Fruit fly (Drosophila melanogaster) whole organism, embryonic: ENCODE results near the gene Cht2.

Source experiments
- B-H2 ChIP-seq: fragments of 200-800 bp; sonication (Bioruptor generic); optimal IDR thresholded peaks from 2 replicates; lab custom pipeline; 2018; ENCODE audit warnings: missing biosample characterization, mild to moderate bottlenecking, missing genetic modification characterization
- Bdp1 ChIP-seq: fragments of 200-800 bp; sonication (Bioruptor generic); optimal IDR thresholded peaks from 3 replicates; lab custom pipeline; 2016; ENCODE audit warnings: missing biosample characterization, missing genetic modification characterization
- BtbVII ChIP-seq: fragments of 200-800 bp; sonication (Bioruptor generic); optimal IDR thresholded peaks from 3 replicates; lab custom pipeline; 2017; ENCODE audit warnings: missing biosample characterization, mild to moderate bottlenecking, missing genetic modification characterization
- CG12071 ChIP-seq: fragments of 200-800 bp; sonication (Bioruptor generic); optimal IDR thresholded peaks from 3 replicates; lab custom pipeline; 2018; ENCODE audit warnings: missing biosample characterization, mild to moderate bottlenecking, missing genetic modification characterization
- CG12659 ChIP-seq: fragments of 200-800 bp; sonication (Bioruptor generic); optimal IDR thresholded peaks from 3 replicates; lab custom pipeline; 2017; ENCODE audit warnings: mild to moderate bottlenecking, missing biosample characterization, missing genetic modification reagents, missing genetic modification characterization
- CG12769 ChIP-seq: fragments of 200-800 bp; sonication (Bioruptor generic); optimal IDR thresholded peaks from 2 replicates; lab custom pipeline; 2019; ENCODE audit warnings: missing biosample characterization, mild to moderate bottlenecking, missing genetic modification characterization, moderate library complexity
- CG12942 ChIP-seq: fragments of 200-800 bp; sonication (Bioruptor generic); optimal IDR thresholded peaks from 3 replicates; lab custom pipeline; 2016; ENCODE audit warnings: missing biosample characterization, missing genetic modification characterization
- CG13894 ChIP-seq: fragments of 200-800 bp; sonication (Bioruptor generic); optimal IDR thresholded peaks from 3 replicates; lab custom pipeline; 2018; ENCODE audit warnings: missing biosample characterization, mild to moderate bottlenecking, missing genetic modification characterization, moderate library complexity
- CG14860 ChIP-seq: fragments of 200-800 bp; sonication (Bioruptor generic); IDR thresholded peaks from 3 replicates; pipeline ENCODE4 v1.3.6; 2022; ENCODE audit warnings: missing biosample characterization, missing genetic modification characterization; ENCODE audit not compliant: partially characterized antibody
- CG15514 ChIP-seq: fragments of 200-800 bp; sonication (Bioruptor generic); optimal IDR thresholded peaks from 3 replicates; lab custom pipeline; 2017; ENCODE audit warnings: missing biosample characterization, missing genetic modification characterization, mild to moderate bottlenecking, moderate library complexity, missing genetic modification reagents
- CG15696 ChIP-seq: fragments of 200-800 bp; sonication (Bioruptor generic); optimal IDR thresholded peaks from 2 replicates; lab custom pipeline; 2019; ENCODE audit warnings: missing biosample characterization, mild to moderate bottlenecking, missing genetic modification characterization, moderate library complexity
- CG17359 ChIP-seq: fragments of 200-800 bp; sonication (Bioruptor generic); optimal IDR thresholded peaks from 3 replicates; lab custom pipeline; 2018; ENCODE audit warnings: missing biosample characterization, mild to moderate bottlenecking, missing genetic modification characterization, moderate library complexity
- CG18764 ChIP-seq: fragments of 200-800 bp; sonication (Bioruptor generic); optimal IDR thresholded peaks from 3 replicates; lab custom pipeline; 2016; ENCODE audit warnings: missing biosample characterization, missing genetic modification characterization
- CG2116 ChIP-seq: fragments of 200-800 bp; sonication (Bioruptor generic); optimal IDR thresholded peaks from 3 replicates; lab custom pipeline; 2018; ENCODE audit warnings: missing biosample characterization, mild to moderate bottlenecking, missing genetic modification characterization
- CG2712 ChIP-seq: fragments of 200-800 bp; optimal IDR thresholded peaks from 3 replicates; lab custom pipeline; 2019; ENCODE audit warnings: missing biosample characterization, mild to moderate bottlenecking, missing genetic modification characterization, moderate library complexity
- CG3065 ChIP-seq: fragments of 200-800 bp; sonication (Bioruptor generic); optimal IDR thresholded peaks from 2 replicates; lab custom pipeline; 2016; ENCODE audit warnings: missing biosample characterization, missing genetic modification characterization
- CG3281 ChIP-seq: fragments of 200-800 bp; sonication (Bioruptor generic); optimal IDR thresholded peaks from 3 replicates; lab custom pipeline; 2017; ENCODE audit warnings: missing biosample characterization, mild to moderate bottlenecking, missing genetic modification characterization
- CG3838 ChIP-seq: fragments of 200-800 bp; sonication (Bioruptor generic); optimal IDR thresholded peaks from 3 replicates; lab custom pipeline; 2016; ENCODE audit warnings: missing biosample characterization, missing genetic modification characterization
- CG5180 ChIP-seq: fragments of 200-800 bp; sonication (Bioruptor generic); optimal IDR thresholded peaks from 3 replicates; lab custom pipeline; 2017; ENCODE audit warnings: missing biosample characterization, missing genetic modification characterization, mild to moderate bottlenecking, moderate library complexity, missing genetic modification reagents
- Dp ChIP-seq: fragments of 200-800 bp; sonication (Bioruptor generic); optimal IDR thresholded peaks from 2 replicates; lab custom pipeline; 2018; ENCODE audit warnings: missing biosample characterization, mild to moderate bottlenecking, missing genetic modification characterization, moderate library complexity
- Dref ChIP-seq: fragments of 200-800 bp; sonication (Bioruptor generic); IDR thresholded peaks from 2 replicates; pipeline ENCODE4 v1.3.6; 2022; ENCODE audit warnings: missing biosample characterization, missing genetic modification characterization
- Drgx ChIP-seq: fragments of 200-800 bp; sonication (Bioruptor generic); IDR thresholded peaks from 2 replicates; pipeline ENCODE4 v1.3.6; 2022; ENCODE audit warnings: missing biosample characterization, missing genetic modification characterization
- Hr3 ChIP-seq: fragments of 200-800 bp; sonication (Bioruptor generic); optimal IDR thresholded peaks from 3 replicates; lab custom pipeline; 2016; ENCODE audit warnings: missing biosample characterization, missing genetic modification characterization
- Hsf ChIP-seq: fragments of 200-800 bp; sonication (Bioruptor generic); optimal IDR thresholded peaks from 3 replicates; lab custom pipeline; 2016; ENCODE audit warnings: missing biosample characterization, missing genetic modification characterization
- Nf-YA ChIP-seq: fragments of 200-800 bp; sonication (Bioruptor generic); IDR thresholded peaks from 2 replicates; pipeline ENCODE4 v1.3.6; 2022; ENCODE audit warnings: missing biosample characterization, missing genetic modification characterization
- NfI ChIP-seq: fragments of 200-800 bp; sonication (Bioruptor generic); optimal IDR thresholded peaks from 3 replicates; lab custom pipeline; 2018; ENCODE audit warnings: missing biosample characterization, mild to moderate bottlenecking, missing genetic modification characterization, moderate library complexity
- Sin3A ChIP-seq: fragments of >200 bp; optimal IDR thresholded peaks from 2 replicates; lab custom pipeline; 2018
- amos ChIP-seq: fragments of 200-800 bp; sonication (Bioruptor generic); IDR thresholded peaks from 2 replicates; pipeline ENCODE4 v1.3.6; 2022; ENCODE audit warnings: missing biosample characterization, missing genetic modification characterization; ENCODE audit not compliant: partially characterized antibody
- chinmo ChIP-seq: fragments of 200-800 bp; sonication (Bioruptor generic); IDR thresholded peaks from 4 replicates; pipeline ENCODE4 v1.3.6; 2022; ENCODE audit warnings: missing biosample characterization, missing genetic modification characterization; ENCODE audit not compliant: partially characterized antibody
- crp ChIP-seq, 2 experiments: fragments of 200-800 bp; sonication (Bioruptor generic); optimal IDR thresholded peaks; 2 replicates in 1 of 2; 3 replicates in 1 of 2; lab custom pipeline; 2017; ENCODE audit warnings: missing biosample characterization in 2 of 2, missing genetic modification characterization in 2 of 2, mild to moderate bottlenecking in 1 of 2, moderate library complexity in 1 of 2
- exex ChIP-seq: fragments of 200-800 bp; sonication (Bioruptor generic); optimal IDR thresholded peaks from 4 replicates; lab custom pipeline; 2018; ENCODE audit warnings: missing biosample characterization, mild to moderate bottlenecking, missing genetic modification characterization, moderate library complexity
- jigr1 ChIP-seq: fragments of 200-800 bp; sonication (Bioruptor generic); IDR thresholded peaks from 3 replicates; pipeline ENCODE4 v1.3.6; 2022; ENCODE audit warnings: missing biosample characterization, missing genetic modification characterization
- kni ChIP-seq: fragments of 200-800 bp; sonication (Bioruptor generic); optimal IDR thresholded peaks from 3 replicates; lab custom pipeline; 2017; ENCODE audit warnings: mild to moderate bottlenecking, missing biosample characterization, missing genetic modification reagents, missing genetic modification characterization
- nom ChIP-seq: fragments of 200-800 bp; sonication (Bioruptor generic); optimal IDR thresholded peaks from 2 replicates; lab custom pipeline; 2017; ENCODE audit warnings: missing biosample characterization, missing genetic modification characterization, mild to moderate bottlenecking, moderate library complexity, missing genetic modification reagents
- pho ChIP-seq: fragments of 200-800 bp; sonication (Bioruptor generic); optimal IDR thresholded peaks from 2 replicates; lab custom pipeline; 2016; ENCODE audit warnings: missing biosample characterization, missing genetic modification characterization
- ranshi ChIP-seq: fragments of 200-800 bp; sonication (Bioruptor generic); IDR thresholded peaks from 2 replicates; pipeline ENCODE4 v1.3.6; 2022; ENCODE audit warnings: missing biosample characterization, missing genetic modification characterization
- rib ChIP-seq: fragments of 200-800 bp; sonication (Bioruptor generic); IDR thresholded peaks from 2 replicates; pipeline ENCODE4 v1.3.6; 2022; ENCODE audit warnings: missing biosample characterization, missing genetic modification characterization
- sr ChIP-seq: fragments of 200-800 bp; sonication (Bioruptor generic); IDR thresholded peaks from 3 replicates; pipeline ENCODE4 v1.3.6; 2022; ENCODE audit warnings: missing biosample characterization, missing genetic modification characterization
- stwl ChIP-seq: fragments of 200-800 bp; sonication (Bioruptor generic); optimal IDR thresholded peaks from 3 replicates; lab custom pipeline; 2018; ENCODE audit warnings: missing biosample characterization, mild to moderate bottlenecking, missing genetic modification characterization, moderate library complexity
- tio ChIP-seq: fragments of 200-800 bp; sonication (Bioruptor generic); optimal IDR thresholded peaks from 2 replicates; lab custom pipeline; 2017; ENCODE audit warnings: missing biosample characterization, missing genetic modification characterization, inconsistent platforms
- vnd ChIP-seq: fragments of 200-800 bp; sonication (Bioruptor generic); IDR thresholded peaks from 3 replicates; pipeline ENCODE4 v1.3.6; 2022; ENCODE audit warnings: missing biosample characterization, missing genetic modification characterization; ENCODE audit not compliant: partially characterized antibody

Gene Cht2

DNA sequence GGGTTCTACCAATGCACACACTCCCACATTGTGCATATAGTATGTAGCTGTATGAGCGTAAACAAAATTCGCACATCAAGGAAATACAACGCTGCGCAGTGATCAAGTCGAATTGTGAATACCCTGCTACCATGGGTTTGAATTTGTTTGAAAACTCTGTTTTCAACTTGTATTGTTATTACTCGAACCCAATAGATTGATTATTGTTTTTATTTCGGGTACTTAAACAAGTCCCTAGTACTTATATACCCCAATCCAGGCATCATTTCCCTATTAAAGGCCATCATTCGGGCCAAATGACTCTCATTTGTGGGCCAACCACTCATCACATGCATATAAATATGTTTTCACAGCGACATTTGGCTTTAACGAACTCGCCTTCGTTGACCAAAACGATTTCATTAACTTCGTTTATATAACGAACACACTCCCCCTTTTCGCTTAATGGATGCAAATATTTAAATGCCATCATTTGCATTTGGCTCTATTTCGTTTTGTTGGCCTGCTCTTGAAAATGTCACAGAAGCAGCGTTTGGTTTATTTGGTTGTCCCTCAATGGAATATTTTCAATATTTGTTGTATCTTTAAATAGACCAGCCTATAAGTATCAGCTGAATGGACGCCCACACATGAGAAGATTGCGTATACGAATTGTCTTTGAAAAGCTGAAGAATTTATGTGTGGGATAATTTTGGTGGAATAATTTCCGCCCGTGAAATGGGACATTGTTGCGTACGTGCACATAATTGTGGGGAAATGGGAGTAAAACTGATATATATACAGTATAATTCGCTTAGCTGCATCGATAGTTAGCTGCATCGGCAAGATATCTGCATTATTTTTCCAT, 15.4 kb downstream of the Cht2 start (continued):
- TF ChIP-seq Sin3A (lab: Kevin White, UChicago) (no peak), B-H2 (GFP tag; lab: Kevin White, UChicago) (no peak), tio (GFP tag; lab: Kevin White, UChicago) (no peak), Nf-YA (GFP tag; lab: Robert Waterston, UW) (no peak), CG3281 (GFP tag; lab: Kevin White, UChicago) (no peak)

DNA sequence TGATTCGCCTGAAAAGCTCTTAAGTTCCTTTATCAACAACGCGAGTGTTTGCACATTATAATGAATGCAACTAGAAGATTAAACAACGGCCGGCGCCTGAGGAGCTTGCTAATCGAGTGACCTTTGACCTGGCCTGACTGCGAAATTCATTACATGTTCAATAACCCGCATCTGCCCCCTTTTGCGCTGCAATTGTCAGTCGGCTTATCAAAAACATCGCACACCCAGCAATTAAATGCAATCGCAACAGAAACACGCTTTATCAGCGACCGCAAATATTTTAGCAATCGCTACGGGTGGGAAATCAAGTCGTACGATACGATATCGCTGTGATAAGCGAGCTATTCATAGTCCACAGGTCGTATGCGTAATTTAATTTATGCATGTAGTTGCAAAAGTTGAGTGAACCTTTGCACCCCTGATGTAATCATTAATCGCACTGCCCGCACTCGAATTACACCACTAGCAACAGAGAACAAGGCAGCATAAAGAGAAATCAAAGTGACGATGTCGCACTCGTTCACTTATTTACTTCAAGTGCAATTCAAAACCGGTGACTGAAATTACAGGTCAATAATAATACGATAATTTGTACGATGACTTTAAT, 16.1 kb downstream of the Cht2 start:
- TF ChIP-seq kni (GFP tag; lab: Kevin White, UChicago): no peak
- 0 out of 4 replicates have a peak, but pooled peaks have one; percentile 25 for TF ChIP-seq chinmo (GFP tag; lab: Robert Waterston, UW)
- no peak for TF ChIP-seq Bdp1 (GFP tag; lab: Kevin White, UChicago)
- peak; percentile 12; the same call in 1 of the 2 replicates for TF ChIP-seq Drgx (GFP tag; lab: Robert Waterston, UW)
- peak; percentile 5 for TF ChIP-seq nom (GFP tag; lab: Kevin White, UChicago)

DNA sequence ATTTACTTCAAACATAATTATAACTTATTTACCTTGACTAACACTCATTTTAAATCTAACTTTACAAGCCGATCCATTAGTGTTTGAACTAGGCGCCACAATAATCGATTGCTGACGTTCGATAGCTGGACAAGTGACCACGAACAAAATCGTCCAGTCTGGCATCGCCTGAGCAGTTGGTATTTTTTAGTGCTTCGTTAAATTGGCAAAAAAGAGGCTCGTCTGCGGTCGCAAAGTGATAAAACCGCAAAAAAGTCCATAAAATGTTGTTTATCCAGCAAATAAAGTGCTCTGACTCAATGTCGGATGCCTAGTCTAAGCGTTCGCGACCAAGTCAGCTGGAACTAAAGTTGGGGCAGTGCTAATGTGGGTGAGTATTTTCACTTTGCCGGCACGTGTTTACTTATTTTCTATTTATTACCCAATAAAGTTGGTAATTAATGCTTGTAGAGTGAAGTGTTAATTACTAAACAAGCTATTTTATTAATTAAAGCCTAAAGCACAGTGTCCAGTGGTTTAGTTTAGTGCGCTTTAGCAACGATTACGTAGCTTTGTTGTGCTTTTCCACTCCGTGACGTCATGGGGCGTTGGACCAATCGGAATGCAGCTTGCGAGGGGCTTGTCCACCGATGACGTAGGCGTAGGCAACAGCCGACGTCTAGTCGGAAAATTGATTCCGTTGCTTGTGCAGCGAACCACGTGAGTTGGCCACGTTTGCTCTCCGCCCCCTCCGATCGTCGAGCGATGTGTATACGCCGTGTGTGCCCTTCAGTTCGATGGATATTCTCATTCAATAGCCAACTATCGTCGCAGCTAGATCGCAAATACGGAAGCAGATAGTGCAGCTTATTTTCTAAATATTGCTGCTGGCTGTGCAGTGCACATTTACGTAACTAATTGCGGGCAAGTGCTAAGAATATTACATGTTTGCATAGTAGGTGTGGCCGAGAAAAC, 17.1 kb downstream of the Cht2 start, which contains the start of gene Gk2:
Gene Gk2, plus strand, starts transcription at position 33 of the 954 bp plus-strand sequence.
- TF ChIP-seq exex: no peak
- peak; percentile 94 for TF ChIP-seq Dref (GFP tag; lab: Robert Waterston, UW)
- no peak for TF ChIP-seq Hr3 (GFP tag; lab: Kevin White, UChicago)
- TF ChIP-seq Dp (GFP tag; lab: Kevin White, UChicago): peak; percentile 98
- no peak for TF ChIP-seq CG3838 (GFP tag; lab: Kevin White, UChicago)
- peak; percentile 13 for TF ChIP-seq CG12659 (GFP tag; lab: Kevin White, UChicago)
- TF ChIP-seq pho: no peak
- TF ChIP-seq CG2712 (tag; lab: Kevin White, UChicago): peak; percentile 2
- no peak for TF ChIP-seq CG18764
- TF ChIP-seq jigr1 (GFP tag; lab: Robert Waterston, UW): no peak
- peak; percentile 58 for TF ChIP-seq BtbVII (GFP tag; lab: Kevin White, UChicago)
- TF ChIP-seq CG12942: no peak
- peak; percentile 23 for TF ChIP-seq CG13894 (tag; lab: Kevin White, UChicago)
- TF ChIP-seq amos (GFP tag; lab: Robert Waterston, UW): peak; percentile 57; the same call in 1 of the 2 replicates
- peak; percentile 55; the same call in 1 of the 3 replicates for TF ChIP-seq vnd (GFP tag; lab: Robert Waterston, UW)
- no peak for TF ChIP-seq CG12071 (GFP tag; lab: Kevin White, UChicago)
- peak in 1 of 2 experiments; percentile 30 for TF ChIP-seq crp (GFP tag; optimal IDR thresholded peaks at IDR 0.05; lab: Kevin White, UChicago)
- TF ChIP-seq rib (GFP tag; lab: Robert Waterston, UW): peak; percentile 28; the same call in 1 of the 2 replicates
- TF ChIP-seq CG5180 (GFP tag; lab: Kevin White, UChicago): peak; percentile 6
- TF ChIP-seq CG2116: peak; percentile 78
- no peak for TF ChIP-seq CG15696 (tag; lab: Kevin White, UChicago)
- TF ChIP-seq ranshi (GFP tag; lab: Robert Waterston, UW): no peak
- TF ChIP-seq Sin3A (lab: Kevin White, UChicago): peak; percentile 63
- TF ChIP-seq CG15514 (GFP tag; lab: Kevin White, UChicago): peak; percentile 35
- TF ChIP-seq stwl (tag; lab: Kevin White, UChicago): peak; percentile 48
- TF ChIP-seq sr (GFP tag; lab: Robert Waterston, UW): peak; percentile 35; the same call in 1 of the 3 replicates
- TF ChIP-seq CG14860: peak; percentile 50
- no peak for TF ChIP-seq CG17359 (tag; lab: Kevin White, UChicago)
- TF ChIP-seq Hsf (GFP tag; lab: Kevin White, UChicago): no peak
- TF ChIP-seq CG3065 (GFP tag; lab: Kevin White, UChicago): no peak
- no peak for TF ChIP-seq NfI (GFP tag; lab: Kevin White, UChicago)
- TF ChIP-seq CG12769: no peak
